Fruit fly (Drosophila melanogaster) whole organism, embryonic: ENCODE measurements around the gene CG10621.
A peak's percentile ranks its signal among the peaks of the same experiment; 100 is the strongest.

ENCODE experiments used
- CG10654 ChIP-seq: fragments of 200-800 bp; sonication (Bioruptor generic); optimal IDR thresholded peaks from 2 replicates; lab custom pipeline; 2016; ENCODE audit warnings: missing biosample characterization, missing genetic modification characterization
- CG11398 ChIP-seq: fragments of 200-800 bp; sonication (Bioruptor generic); optimal IDR thresholded peaks from 2 replicates; lab custom pipeline; 2016; ENCODE audit warnings: missing biosample characterization, missing genetic modification characterization
- CG11504 ChIP-seq: fragments of 200-800 bp; sonication (Bioruptor generic); optimal IDR thresholded peaks from 3 replicates; lab custom pipeline; 2019; ENCODE audit warnings: missing biosample characterization, mild to moderate bottlenecking, missing genetic modification characterization, moderate library complexity
- CG12104 ChIP-seq: fragments of 200-800 bp; sonication (Bioruptor generic); optimal IDR thresholded peaks from 3 replicates; lab custom pipeline; 2016; ENCODE audit warnings: missing biosample characterization, missing genetic modification characterization
- CG12155 ChIP-seq: fragments of 200-800 bp; sonication (Bioruptor generic); optimal IDR thresholded peaks from 3 replicates; lab custom pipeline; 2016; ENCODE audit warnings: missing biosample characterization, missing genetic modification characterization
- CG1233 ChIP-seq: fragments of 200-800 bp; sonication (Bioruptor generic); optimal IDR thresholded peaks from 4 replicates; lab custom pipeline; 2018; ENCODE audit warnings: missing biosample characterization, mild to moderate bottlenecking, missing genetic modification characterization
- CG15601 ChIP-seq: fragments of 200-800 bp; sonication (Bioruptor generic); optimal IDR thresholded peaks from 3 replicates; lab custom pipeline; 2019; ENCODE audit warnings: missing biosample characterization, mild to moderate bottlenecking, missing genetic modification characterization, moderate library complexity
- CG1647 ChIP-seq: fragments of 200-800 bp; sonication (Bioruptor generic); optimal IDR thresholded peaks from 3 replicates; lab custom pipeline; 2016; ENCODE audit warnings: missing biosample characterization, missing genetic modification characterization
- CG17361 ChIP-seq: fragments of 200-800 bp; sonication (Bioruptor generic); IDR thresholded peaks from 3 replicates; pipeline ENCODE4 v1.3.6; 2022; ENCODE audit warnings: missing biosample characterization, missing genetic modification characterization
- CG17802 ChIP-seq: fragments of 200-800 bp; sonication (Bioruptor generic); optimal IDR thresholded peaks from 2 replicates; lab custom pipeline; 2018; ENCODE audit warnings: missing biosample characterization, mild to moderate bottlenecking, missing genetic modification characterization, moderate library complexity
- CG17829 ChIP-seq: fragments of 200-800 bp; optimal IDR thresholded peaks from 2 replicates; lab custom pipeline; 2019; ENCODE audit warnings: missing biosample characterization, mild to moderate bottlenecking, missing genetic modification characterization, moderate library complexity
- CG2120 ChIP-seq: fragments of 200-800 bp; sonication (Bioruptor generic); optimal IDR thresholded peaks from 3 replicates; lab custom pipeline; 2016; ENCODE audit warnings: missing biosample characterization, missing genetic modification characterization
- CG31441 ChIP-seq: fragments of 200-800 bp; sonication (Bioruptor generic); IDR thresholded peaks from 2 replicates; pipeline ENCODE4 v1.3.6; 2022; ENCODE audit warnings: missing biosample characterization, missing genetic modification characterization
- CG3163 ChIP-seq: fragments of 200-800 bp; sonication (Bioruptor generic); optimal IDR thresholded peaks from 3 replicates; lab custom pipeline; 2016; ENCODE audit warnings: missing biosample characterization, missing genetic modification characterization
- CG33557 ChIP-seq: fragments of 200-800 bp; sonication (Bioruptor generic); optimal IDR thresholded peaks from 2 replicates; lab custom pipeline; 2019; ENCODE audit warnings: missing biosample characterization, mild to moderate bottlenecking, missing genetic modification characterization, moderate library complexity
- CG34224 ChIP-seq: fragments of 200-800 bp; sonication (Bioruptor generic); IDR thresholded peaks from 3 replicates; pipeline ENCODE4 v1.3.6; 2022; ENCODE audit warnings: missing biosample characterization, missing genetic modification characterization; ENCODE audit not compliant: partially characterized antibody
- CG34376 ChIP-seq: fragments of 200-800 bp; sonication (Bioruptor generic); optimal IDR thresholded peaks from 2 replicates; lab custom pipeline; 2018; ENCODE audit warnings: missing biosample characterization, mild to moderate bottlenecking, missing genetic modification characterization
- CG4328 ChIP-seq: fragments of 200-800 bp; sonication (Bioruptor generic); optimal IDR thresholded peaks from 3 replicates; lab custom pipeline; 2017; ENCODE audit warnings: missing biosample characterization, missing genetic modification reagents, missing genetic modification characterization
- CG4617 ChIP-seq: fragments of 200-800 bp; sonication (Bioruptor generic); optimal IDR thresholded peaks from 3 replicates; lab custom pipeline; 2016; ENCODE audit warnings: missing biosample characterization, missing genetic modification characterization, borderline replicate concordance
- CG7271 ChIP-seq: fragments of 200-800 bp; sonication (Bioruptor generic); optimal IDR thresholded peaks from 2 replicates; lab custom pipeline; 2018; ENCODE audit warnings: missing biosample characterization, mild to moderate bottlenecking, missing genetic modification characterization, moderate library complexity
- CG7786 ChIP-seq: fragments of 200-800 bp; sonication (Bioruptor generic); optimal IDR thresholded peaks from 2 replicates; lab custom pipeline; 2016; ENCODE audit warnings: missing biosample characterization, missing genetic modification characterization
- CG7839 ChIP-seq: fragments of 200-800 bp; sonication (Bioruptor generic); optimal IDR thresholded peaks from 3 replicates; lab custom pipeline; 2018; ENCODE audit warnings: missing biosample characterization, mild to moderate bottlenecking, missing genetic modification characterization, moderate library complexity
- CG8290 ChIP-seq, 3 experiments: fragments of 200-800 bp; sonication (Bioruptor generic); optimal IDR thresholded peaks; 2 replicates each; lab custom pipeline; 2016 to 2019; ENCODE audit warnings: missing biosample characterization in 3 of 3, missing genetic modification characterization in 3 of 3, mild to moderate bottlenecking in 2 of 3, moderate library complexity in 1 of 3
- CG9817 ChIP-seq: fragments of 200-800 bp; sonication (Bioruptor generic); optimal IDR thresholded peaks from 2 replicates; lab custom pipeline; 2018; ENCODE audit warnings: missing biosample characterization, mild to moderate bottlenecking, missing genetic modification characterization, moderate library complexity
- Dad ChIP-seq: fragments of 200-800 bp; sonication (Bioruptor generic); optimal IDR thresholded peaks from 3 replicates; lab custom pipeline; 2016; ENCODE audit warnings: missing biosample characterization, missing genetic modification characterization
- Dp ChIP-seq: fragments of 200-800 bp; sonication (Bioruptor generic); optimal IDR thresholded peaks from 2 replicates; lab custom pipeline; 2018; ENCODE audit warnings: missing biosample characterization, mild to moderate bottlenecking, missing genetic modification characterization, moderate library complexity
- Dref ChIP-seq: fragments of 200-800 bp; sonication (Bioruptor generic); IDR thresholded peaks from 2 replicates; pipeline ENCODE4 v1.3.6; 2022; ENCODE audit warnings: missing biosample characterization, missing genetic modification characterization
- HLH54F ChIP-seq: fragments of 200-800 bp; sonication (Bioruptor generic); optimal IDR thresholded peaks from 3 replicates; lab custom pipeline; 2016; ENCODE audit warnings: missing biosample characterization, missing genetic modification characterization
- HmgZ ChIP-seq: fragments of 200-800 bp; sonication (Bioruptor generic); optimal IDR thresholded peaks from 2 replicates; lab custom pipeline; 2018; ENCODE audit warnings: missing biosample characterization, mild to moderate bottlenecking, missing genetic modification characterization
- Lhr ChIP-seq: fragments of 200-800 bp; sonication (Bioruptor generic); optimal IDR thresholded peaks from 3 replicates; lab custom pipeline; 2017; ENCODE audit warnings: mild to moderate bottlenecking, missing biosample characterization, missing genetic modification reagents, missing genetic modification characterization
- Lim3 ChIP-seq: fragments of 200-800 bp; sonication (Bioruptor generic); IDR thresholded peaks from 2 replicates; pipeline ENCODE4 v1.3.6; 2022; ENCODE audit warnings: missing biosample characterization, missing genetic modification characterization
- Med ChIP-seq: fragments of 200-800 bp; sonication (Bioruptor generic); peaks from one replicate; lab custom pipeline; 2016; ENCODE audit warnings: missing biosample characterization, missing genetic modification characterization, mild to moderate bottlenecking, inconsistent platforms, moderate library complexity
- NC2β ChIP-seq: fragments of 200-800 bp; sonication (Bioruptor generic); optimal IDR thresholded peaks from 2 replicates; lab custom pipeline; 2016; ENCODE audit warnings: missing biosample characterization, missing genetic modification characterization
- Nf-YC ChIP-seq: fragments of 200-800 bp; optimal IDR thresholded peaks from 3 replicates; lab custom pipeline; 2019; ENCODE audit warnings: missing biosample characterization, mild to moderate bottlenecking, missing genetic modification characterization, moderate library complexity
- Sin3A ChIP-seq: fragments of >200 bp; optimal IDR thresholded peaks from 2 replicates; lab custom pipeline; 2018
- Sry-δ ChIP-seq: fragments of 200-800 bp; sonication (Bioruptor generic); optimal IDR thresholded peaks from 2 replicates; lab custom pipeline; 2016; ENCODE audit warnings: missing biosample characterization, missing genetic modification characterization
- abd-A ChIP-seq: fragments of 200-800 bp; sonication (Bioruptor generic); optimal IDR thresholded peaks from 3 replicates; lab custom pipeline; 2019; ENCODE audit warnings: missing biosample characterization, mild to moderate bottlenecking, missing genetic modification characterization, moderate library complexity
- chinmo ChIP-seq: fragments of 200-800 bp; sonication (Bioruptor generic); IDR thresholded peaks from 4 replicates; pipeline ENCODE4 v1.3.6; 2022; ENCODE audit warnings: missing biosample characterization, missing genetic modification characterization; ENCODE audit not compliant: partially characterized antibody
- dmrt11E ChIP-seq: fragments of 200-800 bp; sonication (Bioruptor generic); optimal IDR thresholded peaks from 3 replicates; lab custom pipeline; 2018; ENCODE audit warnings: missing biosample characterization, mild to moderate bottlenecking, missing genetic modification characterization, moderate library complexity
- dpn ChIP-seq, 2 experiments: fragments of 200-800 bp; sonication (Bioruptor generic); optimal IDR thresholded peaks; 3 replicates each; lab custom pipeline; 2016; ENCODE audit warnings: missing biosample characterization in 2 of 2, missing genetic modification characterization in 2 of 2
- eyg ChIP-seq: fragments of 200-800 bp; sonication (Bioruptor generic); optimal IDR thresholded peaks from 3 replicates; lab custom pipeline; 2016; ENCODE audit warnings: missing biosample characterization, missing genetic modification characterization
- gsb-n ChIP-seq: fragments of 200-800 bp; sonication (Bioruptor generic); optimal IDR thresholded peaks from 3 replicates; lab custom pipeline; 2018; ENCODE audit warnings: missing biosample characterization, mild to moderate bottlenecking, missing genetic modification characterization
- ind ChIP-seq: fragments of 200-800 bp; sonication (Bioruptor generic); optimal IDR thresholded peaks from 3 replicates; lab custom pipeline; 2016; ENCODE audit warnings: missing biosample characterization, missing genetic modification characterization
- insv ChIP-seq, 2 experiments: fragments of 200-800 bp; sonication (Bioruptor generic); optimal IDR thresholded peaks; 3 replicates each; lab custom pipeline; 2016 to 2018; ENCODE audit warnings: missing biosample characterization in 2 of 2, missing genetic modification characterization in 2 of 2
- nmo ChIP-seq: fragments of 200-800 bp; sonication (Bioruptor generic); optimal IDR thresholded peaks from 2 replicates; lab custom pipeline; 2018; ENCODE audit warnings: missing biosample characterization, mild to moderate bottlenecking, missing genetic modification characterization, moderate library complexity
- oc ChIP-seq: fragments of 200-800 bp; sonication (Bioruptor generic); optimal IDR thresholded peaks from 2 replicates; lab custom pipeline; 2018; ENCODE audit warnings: missing biosample characterization, mild to moderate bottlenecking, missing genetic modification characterization, moderate library complexity
- onecut ChIP-seq: fragments of 200-800 bp; sonication (Bioruptor generic); IDR thresholded peaks from 2 replicates; pipeline ENCODE4 v1.3.6; 2022; ENCODE audit warnings: missing biosample characterization, missing genetic modification characterization
- sc ChIP-seq, 3 experiments: fragments of >200 bp in 2 of 3; fragments of 200-800 bp in 1 of 3; sonication (Bioruptor generic) in 1 of 3; optimal IDR thresholded peaks; 2 replicates in 2 of 3; 3 replicates in 1 of 3; lab custom pipeline; 2017; ENCODE audit warnings: mild to moderate bottlenecking in 1 of 3, missing biosample characterization in 1 of 3, missing genetic modification characterization in 1 of 3, missing genetic modification reagents in 1 of 3

Gene CG10621

DNA sequence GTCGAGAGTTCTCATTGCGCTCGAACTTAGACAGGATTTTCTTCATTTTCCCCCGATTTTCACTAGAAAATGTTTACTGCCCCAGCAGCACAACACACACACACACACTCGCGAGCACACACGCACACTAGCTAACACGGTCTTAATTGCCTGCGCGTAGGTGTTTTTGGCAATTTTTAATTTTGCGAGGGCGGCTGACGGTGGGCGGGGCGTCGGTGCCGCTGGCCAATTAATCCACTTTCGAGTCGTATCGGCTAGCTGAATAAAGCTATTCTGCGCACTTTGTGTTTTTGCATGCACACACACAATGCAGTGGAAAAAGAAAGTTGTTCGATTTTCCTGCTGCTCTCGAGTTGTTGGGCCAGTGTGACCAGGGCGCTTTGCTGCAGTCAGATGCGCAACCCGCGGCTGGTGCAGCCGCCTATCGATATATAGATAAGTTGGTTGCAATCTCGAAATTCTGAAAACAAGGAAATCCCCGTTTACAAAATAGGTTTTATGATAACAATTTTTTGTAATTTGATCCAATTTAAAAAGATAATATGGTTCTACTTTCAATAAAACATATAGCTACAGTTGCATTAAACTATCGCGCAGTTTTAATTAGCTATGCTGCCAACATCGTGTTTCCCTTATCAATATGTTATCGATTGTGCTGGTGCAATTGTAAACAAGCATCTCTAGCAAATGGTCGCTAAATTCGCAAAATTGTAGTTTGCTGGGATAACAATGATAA lies 14.3 kb upstream of the CG10621 start, which contains the start of the genes Nak and Tango6 (continued):
- TF ChIP-seq CG1647 (GFP tag; lab: Kevin White, UChicago) (peak; percentile 11), CG34224 (GFP tag; lab: Robert Waterston, UW) (peak; percentile 96), CG31441 (GFP tag; lab: Robert Waterston, UW) (peak; percentile 34; the same call in 1 of the 2 replicates), CG7271 (peak; percentile 43), Lhr (GFP tag; lab: Kevin White, UChicago) (peak; percentile 61), chinmo (peak; percentile 98), oc (tag; lab: Kevin White, UChicago) (no peak), HLH54F (peak; percentile 36), CG12155 (peak; percentile 27), gsb-n (tag; lab: Kevin White, UChicago) (peak; percentile 95), sc (optimal IDR thresholded peaks at IDR 0.05; lab: Kevin White, UChicago) (no peak), sc (GFP tag; optimal IDR thresholded peaks at IDR 0.05; lab: Kevin White, UChicago) (no peak), CG12104 (GFP tag; lab: Kevin White, UChicago) (no peak), CG4328 (GFP tag; lab: Kevin White, UChicago) (no peak), insv (GFP tag; optimal IDR thresholded peaks at IDR 0.05; lab: Kevin White, UChicago) (peak in 1 of 2 experiments; percentile 16), CG1233 (GFP tag; lab: Kevin White, UChicago) (no peak), CG17361 (GFP tag; lab: Robert Waterston, UW) (peak; percentile 63; the same call in 2 of the 3 replicates), CG11504 (peak; percentile 65), dpn (GFP tag; optimal IDR thresholded peaks at IDR 0.05; lab: Kevin White, UChicago) (peak; percentile 10 to 34), CG3163 (peak; percentile 4), Lim3 (GFP tag; lab: Robert Waterston, UW) (no peak), CG17802 (peak; percentile 48), Dad (GFP tag; lab: Kevin White, UChicago) (peak; percentile 8), CG11398 (GFP tag; lab: Kevin White, UChicago) (no peak), CG34376 (GFP tag; lab: Kevin White, UChicago) (peak; percentile 37), dmrt11E (tag; lab: Kevin White, UChicago) (peak; percentile 28), Med (GFP tag; lab: Kevin White, UChicago) (peak; percentile 83), CG17829 (tag; lab: Kevin White, UChicago) (peak; percentile 64), CG9817 (tag; lab: Kevin White, UChicago) (no peak), Nf-YC (tag; lab: Kevin White, UChicago) (peak; percentile 40), abd-A (tag; lab: Kevin White, UChicago) (peak; percentile 64), eyg (GFP tag; lab: Kevin White, UChicago) (no peak), CG10654 (GFP tag; lab: Kevin White, UChicago) (no peak), Sin3A (lab: Kevin White, UChicago) (peak; percentile 99), CG8290 (GFP tag; optimal IDR thresholded peaks at IDR 0.05; lab: Kevin White, UChicago) (peak; percentile 24), CG8290 (tag; optimal IDR thresholded peaks at IDR 0.05; lab: Kevin White, UChicago) (peak; percentile 14 to 51), CG2120 (GFP tag; lab: Kevin White, UChicago) (peak; percentile 58), CG15601 (tag; lab: Kevin White, UChicago) (peak; percentile 50), CG7786 (GFP tag; lab: Kevin White, UChicago) (peak; percentile 2), CG4617 (GFP tag; lab: Kevin White, UChicago) (peak; percentile 77), ind (GFP tag; lab: Kevin White, UChicago) (peak; percentile 19), onecut (peak; percentile 26; the same call in 1 of the 2 replicates), nmo (GFP tag; lab: Kevin White, UChicago) (peak; percentile 81), CG7839 (peak; percentile 16), Dp (GFP tag; lab: Kevin White, UChicago) (peak; percentile 35), Sry-δ (GFP tag; lab: Kevin White, UChicago) (peak; percentile 96), CG33557 (GFP tag; lab: Kevin White, UChicago) (peak; percentile 37), NC2β (GFP tag; lab: Kevin White, UChicago) (peak; percentile 62), HmgZ (tag; lab: Kevin White, UChicago) (peak; percentile 13), Dref (GFP tag; lab: Robert Waterston, UW) (peak; percentile 73)
